Fruit fly (Drosophila melanogaster): ENCODE data around the gene osa.

Gene osa

dm6 chr3R:17686875-17687274 is 31.3 kb downstream of the osa start, which contains the start of gene CG31249 (continued):
- TF ChIP-seq zfh2 (GFP tag; optimal IDR thresholded peaks at IDR 0.05): no peak
- no peak for TF ChIP-seq CG10543 (GFP tag; optimal IDR thresholded peaks at IDR 0.05)
- TF ChIP-seq CG17361 (GFP tag; IDR thresholded peaks at IDR 0.05): no peak
- TF ChIP-seq dpn (GFP tag; optimal IDR thresholded peaks at IDR 0.05): peak in 1 of 2 experiments; percentile 37
- no peak for TF ChIP-seq CG10274 (GFP tag; optimal IDR thresholded peaks at IDR 0.05)
- peak; percentile 43 for TF ChIP-seq CG12391 (tag; optimal IDR thresholded peaks at IDR 0.05)
- no peak for TF ChIP-seq HLH54F (GFP tag; optimal IDR thresholded peaks at IDR 0.05)
- TF ChIP-seq tio (GFP tag; optimal IDR thresholded peaks at IDR 0.05): no peak
- TF ChIP-seq Ets97D (GFP tag; optimal IDR thresholded peaks at IDR 0.05): peak; percentile 9
- no peak for TF ChIP-seq CG32772 (GFP tag; IDR thresholded peaks at IDR 0.05)
- TF ChIP-seq CG13424 (tag; optimal IDR thresholded peaks at IDR 0.05): peak; percentile 49
- no peak for TF ChIP-seq tll (GFP tag; optimal IDR thresholded peaks at IDR 0.05)
- peak; percentile 32; the same call in 1 of the 2 replicates for TF ChIP-seq E2f2 (GFP tag; IDR thresholded peaks at IDR 0.05)
- TF ChIP-seq fd3F (GFP tag; optimal IDR thresholded peaks at IDR 0.05): no peak
- peak; percentile 69 for TF ChIP-seq Sry-δ (GFP tag; optimal IDR thresholded peaks at IDR 0.05)
- TF ChIP-seq sug (tag; optimal IDR thresholded peaks at IDR 0.05): no peak
- TF ChIP-seq CG2202 (tag; optimal IDR thresholded peaks at IDR 0.05): no peak
- TF ChIP-seq btn (GFP tag; optimal IDR thresholded peaks at IDR 0.05): no peak
- no peak for TF ChIP-seq MTF-1 (GFP tag; optimal IDR thresholded peaks at IDR 0.05; ENCODE audit: borderline replicate concordance)
- no peak for TF ChIP-seq unpg (GFP tag; optimal IDR thresholded peaks at IDR 0.05)
- TF ChIP-seq CG34224 (GFP tag; IDR thresholded peaks at IDR 0.05; ENCODE audit: partially characterized antibody): peak; percentile 83
- peak; percentile 13 for TF ChIP-seq CG8290 (GFP tag; optimal IDR thresholded peaks at IDR 0.05)
- no peak for TF ChIP-seq CG8290 (tag; optimal IDR thresholded peaks at IDR 0.05)
- peak; percentile 4 for TF ChIP-seq CG12155 (GFP tag; optimal IDR thresholded peaks at IDR 0.05)
- no peak for TF ChIP-seq Aef1 (GFP tag; IDR thresholded peaks at IDR 0.05)
- no peak for TF ChIP-seq CG4404 (GFP tag; IDR thresholded peaks at IDR 0.05)
- no peak; the same call in 2 of the 3 replicates for TF ChIP-seq jigr1 (GFP tag; IDR thresholded peaks at IDR 0.05)
- TF ChIP-seq ap (GFP tag; IDR thresholded peaks at IDR 0.05): no peak
- TF ChIP-seq CG11723 (GFP tag; optimal IDR thresholded peaks at IDR 0.05): no peak
- TF ChIP-seq CG1832 (GFP tag; optimal IDR thresholded peaks at IDR 0.05): no peak
- TF ChIP-seq Lhr (GFP tag; optimal IDR thresholded peaks at IDR 0.05): no peak
- TF ChIP-seq CG9876 (GFP tag; optimal IDR thresholded peaks at IDR 0.05): no peak
- no peak for TF ChIP-seq CG7556 (GFP tag; optimal IDR thresholded peaks at IDR 0.05)
- no peak for TF ChIP-seq ac (GFP tag; optimal IDR thresholded peaks at IDR 0.05)
- peak; percentile 39; the same call in 1 of the 2 replicates for TF ChIP-seq vvl (GFP tag; IDR thresholded peaks at IDR 0.05)
- no peak for TF ChIP-seq grau (tag; optimal IDR thresholded peaks at IDR 0.05)
- TF ChIP-seq maf-S (GFP tag; optimal IDR thresholded peaks at IDR 0.05): no peak
- TF ChIP-seq gt (GFP tag; IDR thresholded peaks at IDR 0.05): no peak
- TF ChIP-seq CG2875 (GFP tag; optimal IDR thresholded peaks at IDR 0.05): no peak
- TF ChIP-seq ro (GFP tag; IDR thresholded peaks at IDR 0.05): no peak
- TF ChIP-seq CG12299 (tag; optimal IDR thresholded peaks at IDR 0.05): no peak
- TF ChIP-seq exex (tag; optimal IDR thresholded peaks at IDR 0.05): no peak
- peak; percentile 32; the same call in 1 of the 3 replicates for TF ChIP-seq vnd (GFP tag; IDR thresholded peaks at IDR 0.05; ENCODE audit: partially characterized antibody)
- TF ChIP-seq CG13775 (GFP tag; optimal IDR thresholded peaks at IDR 0.05): no peak
- no peak for TF ChIP-seq pan (optimal IDR thresholded peaks at IDR 0.05)
- no peak for TF ChIP-seq pan (GFP tag; optimal IDR thresholded peaks at IDR 0.05 in 1 of 2, IDR thresholded peaks at IDR 0.05 in 1 of 2)
- TF ChIP-seq CG4820 (GFP tag; optimal IDR thresholded peaks at IDR 0.05): no peak
- TF ChIP-seq gsb-n (tag; optimal IDR thresholded peaks at IDR 0.05): no peak
- no peak for TF ChIP-seq Hsf (GFP tag; optimal IDR thresholded peaks at IDR 0.05)
- no peak for TF ChIP-seq BtbVII (GFP tag; optimal IDR thresholded peaks at IDR 0.05)
- TF ChIP-seq seq (GFP tag; IDR thresholded peaks at IDR 0.05): no peak
- no peak for TF ChIP-seq klu (GFP tag; IDR thresholded peaks at IDR 0.05)
